Worm (Caenorhabditis elegans) whole organism, L3 larva: ENCODE data around the gene K09B3.1.

ENCODE experiments used
- R02D3.7 ChIP-seq: fragments of 150-350 bp; optimal IDR thresholded peaks from 2 replicates; lab custom pipeline; 2014; ENCODE audit warnings: missing biosample characterization, missing genetic modification characterization
- ZK546.5 ChIP-seq: sonication (generic microtip); optimal IDR thresholded peaks from 2 replicates; lab custom pipeline; 2017; ENCODE audit warnings: missing biosample characterization, missing genetic modification characterization
- aly-2 ChIP-seq: fragments of 150-350 bp; optimal IDR thresholded peaks from 2 replicates; lab custom pipeline; 2014; ENCODE audit warnings: missing biosample characterization, missing genetic modification characterization
- ama-1 ChIP-seq: fragments of 150-350 bp; optimal IDR thresholded peaks from 2 replicates; lab custom pipeline; 2018
- ceh-16 ChIP-seq: sonication (generic microtip); optimal IDR thresholded peaks from 2 replicates; lab custom pipeline; 2017; ENCODE audit warnings: missing biosample characterization, missing genetic modification characterization
- ceh-28 ChIP-seq: fragments of 150-350 bp; optimal IDR thresholded peaks from 2 replicates; lab custom pipeline; 2014; ENCODE audit warnings: missing biosample characterization, missing genetic modification reagents, missing genetic modification characterization
- ceh-82 ChIP-seq: fragments of 150-350 bp; optimal IDR thresholded peaks from 2 replicates; lab custom pipeline; 2014; ENCODE audit warnings: missing biosample characterization, missing genetic modification characterization
- ceh-9 ChIP-seq: sonication (generic microtip); optimal IDR thresholded peaks from 2 replicates; lab custom pipeline; 2018; ENCODE audit warnings: missing biosample characterization, missing genetic modification characterization
- daf-12 ChIP-seq: fragments of 150-350 bp; optimal IDR thresholded peaks from 2 replicates; lab custom pipeline; 2014; ENCODE audit warnings: missing biosample characterization, missing genetic modification reagents, missing genetic modification characterization
- egl-27 ChIP-seq: sonication (generic microtip); optimal IDR thresholded peaks from 4 replicates; lab custom pipeline; 2017; ENCODE audit warnings: missing biosample characterization, missing genetic modification reagents, missing genetic modification characterization
- egl-5 ChIP-seq: fragments of 150-350 bp; optimal IDR thresholded peaks from 2 replicates; lab custom pipeline; 2017; ENCODE audit warnings: missing biosample characterization, missing genetic modification reagents, missing genetic modification characterization, inconsistent platforms
- elt-1 ChIP-seq: fragments of 150-350 bp; optimal IDR thresholded peaks from 2 replicates; lab custom pipeline; 2014; ENCODE audit warnings: missing biosample characterization, missing genetic modification characterization
- elt-2 ChIP-seq: sonication (generic microtip); optimal IDR thresholded peaks from 2 replicates; lab custom pipeline; 2016; ENCODE audit warnings: missing genetic modification reagents, mild to moderate bottlenecking, missing genetic modification characterization, missing compliant biosample characterization
- elt-3 ChIP-seq, 3 experiments: fragments of 150-350 bp in 1 of 3; sonication (generic microtip) in 2 of 3; optimal IDR thresholded peaks; 2 replicates in 2 of 3; 4 replicates in 1 of 3; lab custom pipeline; 2014 to 2017; ENCODE audit warnings: missing biosample characterization in 3 of 3, missing genetic modification characterization in 3 of 3
- eor-1 ChIP-seq, 2 experiments: fragments of 150-350 bp; optimal IDR thresholded peaks; 2 replicates each; lab custom pipeline; 2014 to 2018; ENCODE audit warnings: missing biosample characterization in 2 of 2, missing genetic modification characterization in 2 of 2
- fkh-10 ChIP-seq: sonication (generic microtip); optimal IDR thresholded peaks from 2 replicates; lab custom pipeline; 2017; ENCODE audit warnings: missing biosample characterization, missing genetic modification reagents, missing genetic modification characterization
- fkh-2 ChIP-seq: fragments of 150-350 bp; optimal IDR thresholded peaks from 2 replicates; lab custom pipeline; 2014; ENCODE audit warnings: missing biosample characterization, missing genetic modification reagents, missing genetic modification characterization
- fos-1 ChIP-seq: fragments of 150-350 bp; optimal IDR thresholded peaks from 2 replicates; lab custom pipeline; 2014; ENCODE audit warnings: missing biosample characterization, missing genetic modification characterization
- hmg-11 ChIP-seq: sonication (generic microtip); optimal IDR thresholded peaks from 2 replicates; lab custom pipeline; 2016; ENCODE audit warnings: missing genetic modification characterization, missing compliant biosample characterization
- jun-1 ChIP-seq: fragments of 150-350 bp; optimal IDR thresholded peaks from 2 replicates; lab custom pipeline; 2014; ENCODE audit warnings: missing biosample characterization, missing genetic modification reagents, missing genetic modification characterization
- lin-15B ChIP-seq: fragments of 150-350 bp; optimal IDR thresholded peaks from 2 replicates; lab custom pipeline; 2014; ENCODE audit warnings: missing biosample characterization, missing genetic modification characterization
- lin-39 ChIP-seq: fragments of 150-350 bp; optimal IDR thresholded peaks from 2 replicates; lab custom pipeline; 2018; ENCODE audit warnings: missing biosample characterization, missing genetic modification reagents, missing genetic modification characterization
- lsy-12 ChIP-seq: sonication (generic microtip); optimal IDR thresholded peaks from 2 replicates; lab custom pipeline; 2016; ENCODE audit warnings: mild to moderate bottlenecking, missing genetic modification characterization, missing compliant biosample characterization
- mdl-1 ChIP-seq: fragments of 150-350 bp; optimal IDR thresholded peaks from 2 replicates; lab custom pipeline; 2014; ENCODE audit warnings: missing biosample characterization, missing genetic modification characterization
- mml-1 ChIP-seq: fragments of 150-350 bp; sonication (generic microtip); optimal IDR thresholded peaks from 3 replicates; lab custom pipeline; 2014; ENCODE audit warnings: missing biosample characterization, missing genetic modification characterization
- nfya-1 ChIP-seq: sonication (generic microtip); optimal IDR thresholded peaks from 2 replicates; lab custom pipeline; 2017; ENCODE audit warnings: missing genetic modification characterization, mild to moderate bottlenecking, missing compliant biosample characterization, antibody characterized with exemption, moderate library complexity; ENCODE audit not compliant: insufficient read depth
- nhr-11 ChIP-seq: fragments of 150-350 bp; optimal IDR thresholded peaks from 2 replicates; lab custom pipeline; 2014; ENCODE audit warnings: missing biosample characterization, missing genetic modification characterization
- nhr-12 ChIP-seq: fragments of 150-350 bp; optimal IDR thresholded peaks from 2 replicates; lab custom pipeline; 2014; ENCODE audit warnings: missing biosample characterization, missing genetic modification characterization
- nhr-23 ChIP-seq: fragments of 150-350 bp; optimal IDR thresholded peaks from 2 replicates; lab custom pipeline; 2014; ENCODE audit warnings: missing biosample characterization, missing genetic modification reagents, missing genetic modification characterization
- nhr-237 ChIP-seq: fragments of 150-350 bp; optimal IDR thresholded peaks from 2 replicates; lab custom pipeline; 2014; ENCODE audit warnings: missing biosample characterization, missing genetic modification characterization
- nhr-25 ChIP-seq: sonication (generic microtip); optimal IDR thresholded peaks from 2 replicates; lab custom pipeline; 2017; ENCODE audit warnings: missing biosample characterization, missing genetic modification characterization
- nhr-28 ChIP-seq: fragments of 150-350 bp; optimal IDR thresholded peaks from 2 replicates; lab custom pipeline; 2014; ENCODE audit warnings: missing biosample characterization, missing genetic modification characterization
- nhr-43 ChIP-seq: sonication (generic microtip); optimal IDR thresholded peaks from 2 replicates; lab custom pipeline; 2016; ENCODE audit warnings: mild to moderate bottlenecking, missing genetic modification characterization, missing compliant biosample characterization; ENCODE audit not compliant: poor library complexity, severe bottlenecking
- nhr-67 ChIP-seq: fragments of 150-350 bp; optimal IDR thresholded peaks from 2 replicates; lab custom pipeline; 2014; ENCODE audit warnings: missing biosample characterization, missing genetic modification characterization
- nhr-76 ChIP-seq: fragments of 150-350 bp; sonication (generic microtip); optimal IDR thresholded peaks from 5 replicates; lab custom pipeline; 2014; ENCODE audit warnings: missing biosample characterization, missing genetic modification characterization
- nhr-77 ChIP-seq: fragments of 150-350 bp; optimal IDR thresholded peaks from 2 replicates; lab custom pipeline; 2014; ENCODE audit warnings: missing biosample characterization, missing genetic modification characterization
- pha-4 ChIP-seq: fragments of 150-350 bp; optimal IDR thresholded peaks from 2 replicates; lab custom pipeline; 2014; ENCODE audit warnings: missing biosample characterization, missing genetic modification reagents, missing genetic modification characterization
- pqm-1 ChIP-seq: fragments of 150-350 bp; optimal IDR thresholded peaks from 2 replicates; lab custom pipeline; 2017; ENCODE audit warnings: missing biosample characterization, missing genetic modification characterization, inconsistent platforms
- sea-2 ChIP-seq: fragments of 150-350 bp; sonication (generic microtip); optimal IDR thresholded peaks from 4 replicates; lab custom pipeline; 2014; ENCODE audit warnings: missing biosample characterization, missing genetic modification reagents, missing genetic modification characterization
- skn-1 ChIP-seq: fragments of 150-350 bp; optimal IDR thresholded peaks from 2 replicates; lab custom pipeline; 2014; ENCODE audit warnings: missing biosample characterization, missing genetic modification characterization
- snpc-4 ChIP-seq: fragments of 150-350 bp; optimal IDR thresholded peaks from 2 replicates; lab custom pipeline; 2014; ENCODE audit warnings: missing biosample characterization, missing genetic modification characterization
- tbx-2 ChIP-seq: sonication (generic microtip); optimal IDR thresholded peaks from 2 replicates; lab custom pipeline; 2016; ENCODE audit warnings: mild to moderate bottlenecking, missing genetic modification characterization, missing compliant biosample characterization
- unc-39 ChIP-seq: sonication (generic microtip); optimal IDR thresholded peaks from 4 replicates; lab custom pipeline; 2017; ENCODE audit warnings: missing biosample characterization, missing genetic modification characterization
- unc-62 ChIP-seq: fragments of 150-350 bp; sonication (generic microtip); optimal IDR thresholded peaks from 4 replicates; lab custom pipeline; 2014; ENCODE audit warnings: missing biosample characterization, missing genetic modification reagents, missing genetic modification characterization
- zag-1 ChIP-seq: fragments of 150-350 bp; optimal IDR thresholded peaks from 2 replicates; lab custom pipeline; 2014; ENCODE audit warnings: missing biosample characterization, missing genetic modification characterization
- ztf-11 ChIP-seq: fragments of 150-350 bp; optimal IDR thresholded peaks from 2 replicates; lab custom pipeline; 2014; ENCODE audit warnings: missing biosample characterization, missing genetic modification characterization
- ztf-4 ChIP-seq: fragments of 150-350 bp; optimal IDR thresholded peaks from 2 replicates; lab custom pipeline; 2014; ENCODE audit warnings: missing biosample characterization, missing genetic modification characterization

K09B3.1 gene

ce11 chrIV:3800952-3801351, 6.4 kb downstream of the K09B3.1 start, which contains the start of gene osm-3:
Gene osm-3 (minus strand): TSS chrIV:3801052.
- TF ChIP-seq mdl-1, result no peak
- no peak for TF ChIP-seq nhr-11 (tag; lab: Kevin White, UChicago)
- no peak for TF ChIP-seq nhr-12 (tag; lab: Kevin White, UChicago)
- no peak for TF ChIP-seq tbx-2

- TF ChIP-seq nhr-76 (tag; lab: Kevin White, UChicago) (no peak), elt-3 (tag; optimal IDR thresholded peaks at IDR 0.05; lab: Kevin White, UChicago) (no peak), nhr-28 (tag; lab: Kevin White, UChicago) (no peak), lin-39 (peak; percentile 9), egl-27 (tag; lab: Kevin White, UChicago) (no peak), skn-1 (no peak), ama-1 (no peak), pha-4 (peak; percentile 66), mdl-1 (no peak), ceh-9 (tag; lab: Kevin White, UChicago) (no peak), pqm-1 (tag; lab: Kevin White, UChicago) (no peak), fos-1 (tag; lab: Kevin White, UChicago) (no peak), fkh-2 (tag; lab: Kevin White, UChicago) (no peak), ZK546.5 (tag; lab: Kevin White, UChicago) (no peak), mml-1 (tag; lab: Kevin White, UChicago) (no peak), zag-1 (tag; lab: Kevin White, UChicago) (no peak), daf-12 (tag; lab: Kevin White, UChicago) (no peak), nhr-237 (tag; lab: Kevin White, UChicago) (no peak), nhr-67 (no peak), lsy-12 (tag; lab: Kevin White, UChicago) (peak; percentile 19), nhr-11 (tag; lab: Kevin White, UChicago) (no peak), nfya-1 (peak; percentile 42), unc-62 (GFP tag; lab: Kevin White, UChicago) (no peak), ceh-82 (tag; lab: Kevin White, UChicago) (no peak), egl-5 (tag; lab: Kevin White, UChicago) (no peak), unc-39 (no peak), jun-1 (tag; lab: Kevin White, UChicago) (peak; percentile 22), ztf-11 (tag; lab: Kevin White, UChicago) (no peak), fkh-10 (GFP tag; lab: Kevin White, UChicago) (no peak), elt-1 (tag; lab: Kevin White, UChicago) (no peak), nhr-12 (tag; lab: Kevin White, UChicago) (no peak), ceh-16 (tag; lab: Kevin White, UChicago) (no peak), elt-2 (tag; lab: Kevin White, UChicago) (peak; percentile 47), nhr-23 (tag; lab: Kevin White, UChicago) (peak; percentile 42), nhr-43 (peak; percentile 88), sea-2 (no peak), ztf-4 (tag; lab: Kevin White, UChicago) (no peak), nhr-77 (tag; lab: Kevin White, UChicago) (no peak), nhr-25 (tag; lab: Kevin White, UChicago) (no peak), R02D3.7 (tag; lab: Kevin White, UChicago) (peak; percentile 92), hmg-11 (peak; percentile 30), snpc-4 (tag; lab: Kevin White, UChicago) (peak; percentile 70), ceh-28 (tag; lab: Kevin White, UChicago) (peak; percentile 5), aly-2 (tag; lab: Kevin White, UChicago) (no peak), lin-15B (peak; percentile 74), eor-1 (tag; optimal IDR thresholded peaks at IDR 0.05; lab: Kevin White, UChicago) (no peak), tbx-2 (no peak)
Observed at ce11 chrIV:3803252-3803651, 8.7 kb downstream of the K09B3.1 start, which contains the start of the genes algn-14 and M02B7.2. Gene algn-14 (minus strand): TSS chrIV:3803426. Gene M02B7.2 (plus strand): TSS chrIV:3803581.
